Worm (Caenorhabditis elegans): ENCODE data around the gene sru-7.

DNA sequence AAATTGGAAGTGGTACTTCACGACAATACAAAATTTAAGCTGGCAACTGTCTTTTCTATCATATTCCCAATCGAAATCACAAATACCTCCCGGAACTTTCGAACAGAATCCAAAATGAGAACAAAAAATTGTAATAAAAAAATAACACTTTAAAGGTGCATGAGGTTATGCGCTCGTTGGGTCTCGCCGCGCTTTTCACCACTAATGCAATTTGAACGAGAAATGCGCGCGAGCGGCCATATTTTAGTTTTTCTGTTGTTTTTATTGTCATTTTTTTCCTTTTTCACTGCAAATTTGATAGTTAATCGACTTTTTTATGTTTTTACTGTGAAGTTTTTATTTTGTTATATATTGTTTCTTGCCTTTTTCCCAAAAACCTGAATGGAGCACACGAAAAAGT lies 18.7 kb downstream of the sru-7 start, which contains the start of gene mes-6:
- TF ChIP-seq flt-1 (GFP tag; IDR thresholded peaks at IDR 0.05) (no peak), ztf-29 (GFP tag; IDR thresholded peaks at IDR 0.05) (no peak)
